Fruit fly (Drosophila melanogaster) whole organism, wandering third instar larva: Measurements from ENCODE around the gene syd.

Source experiments
- Abd-B ChIP-seq: fragments of >200 bp; optimal IDR thresholded peaks from 2 replicates; lab custom pipeline; 2017; ENCODE audit warnings: missing biosample characterization, missing genetic modification characterization
- CG32264 ChIP-seq: fragments of 200-800 bp; sonication (Bioruptor generic); optimal IDR thresholded peaks from 2 replicates; lab custom pipeline; 2016; ENCODE audit warnings: missing biosample characterization, missing genetic modification characterization
- CrebA ChIP-seq: fragments of 200-800 bp; sonication (Bioruptor generic); optimal IDR thresholded peaks from 2 replicates; lab custom pipeline; 2016; ENCODE audit warnings: missing biosample characterization, mild to moderate bottlenecking, missing genetic modification characterization, borderline replicate concordance
- Dfd ChIP-seq: fragments of >200 bp; optimal IDR thresholded peaks from 2 replicates; lab custom pipeline; 2017; ENCODE audit warnings: missing biosample characterization, missing genetic modification characterization
- Dif ChIP-seq: fragments of 200-275, 200-300 bp; sonication (Bioruptor generic); optimal IDR thresholded peaks from 2 replicates; lab custom pipeline; 2018; ENCODE audit warnings: missing biosample characterization, missing genetic modification characterization; ENCODE audit not compliant: partially characterized antibody
- GATAd ChIP-seq: sonication (Bioruptor generic); optimal IDR thresholded peaks from 2 replicates; lab custom pipeline; 2016; ENCODE audit warnings: missing biosample characterization, missing genetic modification characterization
- Hnf4 ChIP-seq: fragments of 200-800 bp; sonication (Bioruptor generic); optimal IDR thresholded peaks from 2 replicates; lab custom pipeline; 2016; ENCODE audit warnings: missing biosample characterization, mild to moderate bottlenecking, missing genetic modification characterization
- Hr78 ChIP-seq: fragments of >200 bp; optimal IDR thresholded peaks from 2 replicates; lab custom pipeline; 2017; ENCODE audit warnings: missing biosample characterization, missing genetic modification characterization
- Hr83 ChIP-seq: fragments of 200-300 bp; sonication (Bioruptor generic); optimal IDR thresholded peaks from 2 replicates; lab custom pipeline; 2016; ENCODE audit warnings: missing biosample characterization, mild to moderate bottlenecking, missing genetic modification characterization, moderate library complexity; ENCODE audit not compliant: poor library complexity, severe bottlenecking
- Jra ChIP-seq: sonication (Bioruptor generic); optimal IDR thresholded peaks from 2 replicates; lab custom pipeline; 2016; ENCODE audit warnings: missing biosample characterization, missing genetic modification characterization
- Mio ChIP-seq: sonication (Bioruptor generic); optimal IDR thresholded peaks from 2 replicates; lab custom pipeline; 2016; ENCODE audit warnings: missing biosample characterization, missing genetic modification characterization
- Myc ChIP-seq: fragments of >200 bp; optimal IDR thresholded peaks from 2 replicates; lab custom pipeline; 2017
- N ChIP-seq: fragments of >200 bp; optimal IDR thresholded peaks from 2 replicates; lab custom pipeline; 2018; ENCODE audit warnings: missing biosample characterization, missing external identifiers, missing genetic modification characterization
- OdsH ChIP-seq: fragments of 200-800 bp; sonication (Bioruptor generic); optimal IDR thresholded peaks from 2 replicates; lab custom pipeline; 2016; ENCODE audit warnings: missing biosample characterization, mild to moderate bottlenecking, missing genetic modification characterization
- Rel ChIP-seq, 2 experiments: fragments of 200-800 bp; sonication (Bioruptor generic) in 1 of 2; optimal IDR thresholded peaks; 2 replicates in 1 of 2; 3 replicates in 1 of 2; lab custom pipeline; 2016 to 2019; ENCODE audit warnings: mild to moderate bottlenecking in 2 of 2, missing biosample characterization in 2 of 2, missing genetic modification characterization in 2 of 2, moderate library complexity in 1 of 2
- Sp1 ChIP-seq: fragments of 200-800 bp; sonication (Bioruptor generic); optimal IDR thresholded peaks from 3 replicates; lab custom pipeline; 2019; ENCODE audit warnings: missing biosample characterization, mild to moderate bottlenecking, missing genetic modification characterization, moderate library complexity
- Vsx2 ChIP-seq: fragments of 200-300, 225-300 bp; sonication (Bioruptor generic); optimal IDR thresholded peaks from 2 replicates; lab custom pipeline; 2018; ENCODE audit warnings: missing biosample characterization, missing genetic modification characterization; ENCODE audit not compliant: partially characterized antibody
- br ChIP-seq: fragments of 200-800 bp; sonication (Bioruptor generic); optimal IDR thresholded peaks from 2 replicates; lab custom pipeline; 2016; ENCODE audit warnings: missing biosample characterization, missing genetic modification characterization
- brk ChIP-seq: fragments of 200-800 bp; sonication (Bioruptor generic); optimal IDR thresholded peaks from 2 replicates; lab custom pipeline; 2016; ENCODE audit warnings: missing biosample characterization, mild to moderate bottlenecking, missing genetic modification characterization
- dl ChIP-seq, 2 experiments: fragments of 175-275, 200-275 bp in 1 of 2; fragments of 200-275 bp in 1 of 2; sonication (Bioruptor generic); optimal IDR thresholded peaks; lab custom pipeline; 2018; ENCODE audit warnings: mild to moderate bottlenecking in 2 of 2, missing biosample characterization in 2 of 2, missing genetic modification characterization in 2 of 2, moderate library complexity in 2 of 2; ENCODE audit not compliant: partially characterized antibody in 2 of 2, insufficient read depth in 1 of 2
- ey ChIP-seq: fragments of 200-800 bp; sonication (Bioruptor generic); optimal IDR thresholded peaks from 2 replicates; lab custom pipeline; 2016; ENCODE audit warnings: missing biosample characterization, missing genetic modification characterization
- foxo ChIP-seq, 2 experiments: fragments of 200-800 bp; sonication (Bioruptor generic); optimal IDR thresholded peaks; 2 replicates in 1 of 2; 3 replicates in 1 of 2; lab custom pipeline; 2016 to 2017; ENCODE audit warnings: missing biosample characterization in 2 of 2, missing genetic modification characterization in 2 of 2
- fru ChIP-seq: fragments of 200-800 bp; sonication (Bioruptor generic); optimal IDR thresholded peaks from 3 replicates; lab custom pipeline; 2016; ENCODE audit warnings: missing biosample characterization, mild to moderate bottlenecking, missing genetic modification characterization
- h ChIP-seq: fragments of 200-800 bp; sonication (Bioruptor generic); optimal IDR thresholded peaks from 3 replicates; lab custom pipeline; 2016; ENCODE audit warnings: missing biosample characterization, mild to moderate bottlenecking, missing genetic modification characterization
- jim ChIP-seq: fragments of 175-275, 200-325 bp; sonication (Bioruptor generic); optimal IDR thresholded peaks from 2 replicates; lab custom pipeline; 2016; ENCODE audit warnings: missing biosample characterization, mild to moderate bottlenecking, missing genetic modification characterization
- lola ChIP-seq: fragments of >200 bp; optimal IDR thresholded peaks from 2 replicates; lab custom pipeline; 2017; ENCODE audit warnings: missing biosample characterization, missing genetic modification characterization
- pan ChIP-seq: fragments of >200 bp; optimal IDR thresholded peaks from 2 replicates; lab custom pipeline; 2017
- psq ChIP-seq: fragments of 200-800 bp; sonication (Bioruptor generic); optimal IDR thresholded peaks from 3 replicates; lab custom pipeline; 2017; ENCODE audit warnings: missing biosample characterization, mild to moderate bottlenecking, missing genetic modification characterization, moderate library complexity
- sage ChIP-seq: fragments of 200-800 bp; sonication (Bioruptor generic); optimal IDR thresholded peaks from 2 replicates; lab custom pipeline; 2016; ENCODE audit warnings: missing biosample characterization, mild to moderate bottlenecking, missing genetic modification characterization
- sv ChIP-seq: fragments of 200-800 bp; sonication (Bioruptor generic); optimal IDR thresholded peaks from 3 replicates; lab custom pipeline; 2016; ENCODE audit warnings: missing biosample characterization, missing genetic modification characterization
- tai ChIP-seq: sonication (Bioruptor generic); optimal IDR thresholded peaks from 2 replicates; lab custom pipeline; 2016; ENCODE audit warnings: missing biosample characterization, missing genetic modification characterization
- usp ChIP-seq: fragments of >200 bp; optimal IDR thresholded peaks from 2 replicates; lab custom pipeline; 2017; ENCODE audit warnings: missing biosample characterization, missing genetic modification characterization
- woc ChIP-seq: sonication (Bioruptor generic); optimal IDR thresholded peaks from 2 replicates; lab custom pipeline; 2016; ENCODE audit warnings: missing biosample characterization, mild to moderate bottlenecking, missing genetic modification characterization

Gene syd

DNA sequence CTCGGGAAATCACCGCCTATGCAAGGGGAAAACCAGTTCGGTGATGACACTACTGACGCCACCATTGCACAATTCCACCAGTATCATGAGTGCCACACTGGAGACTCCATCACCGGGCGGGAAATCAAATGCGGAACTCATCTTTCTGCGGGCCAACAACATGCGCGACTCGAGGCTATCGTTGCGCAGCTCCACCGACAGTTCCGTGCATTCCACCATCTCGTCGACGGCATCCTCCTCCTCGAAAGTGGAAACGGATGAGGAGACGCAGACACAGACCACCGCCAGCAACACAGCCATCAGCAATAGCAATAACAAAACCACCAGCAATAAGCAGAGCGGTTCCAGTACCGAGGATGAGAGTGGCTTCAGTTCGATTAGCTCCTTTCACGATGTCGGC is 42.1 kb downstream of the syd start:
- TF ChIP-seq dl (GFP tag; optimal IDR thresholded peaks at IDR 0.05; lab: Kevin White, UChicago; ENCODE audit: insufficient read depth in 1 of 2, partially characterized antibody in 2 of 2) (no peak), Hr78 (GFP tag; lab: Kevin White, UChicago) (no peak), Hnf4 (GFP tag; lab: Kevin White, UChicago) (no peak), Vsx2 (GFP tag; lab: Kevin White, UChicago) (no peak), Jra (GFP tag; lab: Kevin White, UChicago) (no peak), woc (no peak), CrebA (no peak), Dif (GFP tag; lab: Kevin White, UChicago) (no peak), sage (GFP tag; lab: Kevin White, UChicago) (no peak), Hr83 (no peak)

DNA sequence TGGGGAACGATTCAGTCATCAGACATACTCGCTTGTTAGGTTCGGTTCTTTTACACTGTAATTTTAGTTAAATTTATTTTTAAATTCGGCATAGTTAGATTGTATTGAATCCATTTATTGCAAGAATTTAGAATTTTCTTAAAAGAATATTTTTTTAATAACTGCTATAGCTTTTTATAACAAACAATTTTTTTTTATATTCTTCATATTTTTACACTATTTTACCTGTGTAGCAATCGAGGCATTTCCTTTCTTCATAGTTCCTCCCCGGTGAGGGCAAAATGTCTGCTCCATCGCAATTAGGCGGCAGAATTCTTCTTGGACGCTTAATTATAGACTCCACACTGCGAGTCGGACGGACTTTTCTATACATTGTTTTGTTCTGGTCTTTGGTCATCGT is 45.4 kb downstream of the syd start:
- TF ChIP-seq h, result no peak
- no peak for TF ChIP-seq Mio (GFP tag; lab: Kevin White, UChicago)
- TF ChIP-seq CrebA, result no peak
- no peak for TF ChIP-seq Jra (GFP tag; lab: Kevin White, UChicago)
- TF ChIP-seq Hr83, result no peak
- TF ChIP-seq ey (GFP tag; lab: Kevin White, UChicago), result no peak
- no peak for TF ChIP-seq OdsH (GFP tag; lab: Kevin White, UChicago)
- no peak for TF ChIP-seq pan
- no peak for TF ChIP-seq CG32264
- no peak for TF ChIP-seq Abd-B (GFP tag; lab: Kevin White, UChicago)
- TF ChIP-seq jim, result no peak
- no peak for TF ChIP-seq sage (GFP tag; lab: Kevin White, UChicago)
- TF ChIP-seq Sp1 (GFP tag; lab: Kevin White, UChicago), result no peak
- TF ChIP-seq Hnf4 (GFP tag; lab: Kevin White, UChicago), result no peak
- TF ChIP-seq Myc (lab: Kevin White, UChicago), result no peak

DNA sequence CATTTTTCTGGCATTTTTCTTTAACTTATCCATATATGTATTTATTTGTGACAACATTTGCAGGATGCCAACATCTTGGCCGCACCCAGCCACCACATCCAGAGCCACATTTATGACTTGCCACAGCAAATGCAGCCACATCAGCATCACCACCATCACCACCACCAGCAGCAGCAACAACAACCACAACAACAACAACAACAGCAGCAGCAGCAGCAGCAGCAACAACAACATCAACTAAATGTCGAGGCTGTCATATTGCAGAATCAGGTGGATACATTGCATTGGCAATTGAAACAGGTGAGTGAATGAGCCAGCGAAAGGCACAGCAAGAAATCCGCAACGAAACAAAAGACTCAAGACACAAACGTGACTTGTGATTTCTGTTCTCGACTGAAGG is 45.9 kb downstream of the syd start:
- TF ChIP-seq Myc (lab: Kevin White, UChicago) (no peak), Dfd (GFP tag; lab: Kevin White, UChicago) (peak; percentile 91), fru (GFP tag; lab: Kevin White, UChicago) (no peak), CG32264 (no peak), tai (GFP tag; lab: Kevin White, UChicago) (no peak), GATAd (GFP tag; lab: Kevin White, UChicago) (no peak), psq (GFP tag; lab: Kevin White, UChicago) (no peak), CrebA (no peak), N (GFP tag; lab: Kevin White, UChicago) (no peak)

DNA sequence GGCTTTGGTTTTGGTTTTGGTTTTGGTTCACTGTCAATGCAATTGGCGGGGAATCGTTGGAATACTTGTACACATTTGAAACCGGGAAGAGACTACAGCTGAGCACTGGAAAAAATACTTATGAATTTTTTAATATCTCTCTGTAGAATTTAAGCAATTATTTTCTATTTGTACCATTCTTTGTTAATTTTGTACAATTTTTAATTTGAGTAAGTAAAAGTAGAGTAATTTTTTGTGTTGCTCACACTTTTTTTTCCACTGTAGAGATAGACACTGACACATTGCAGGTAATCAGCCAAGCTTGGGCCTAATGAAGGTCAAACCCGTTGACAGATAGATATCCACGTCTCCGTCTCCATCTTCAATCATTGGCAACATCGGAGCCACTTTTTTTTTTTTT is 52.6 kb downstream of the syd start:
- TF ChIP-seq Dif (GFP tag; lab: Kevin White, UChicago) (no peak), br (GFP tag; lab: Kevin White, UChicago) (no peak), sage (GFP tag; lab: Kevin White, UChicago) (no peak), CrebA (no peak), lola (no peak), dl (GFP tag; optimal IDR thresholded peaks at IDR 0.05; lab: Kevin White, UChicago; ENCODE audit: insufficient read depth in 1 of 2, partially characterized antibody in 2 of 2) (no peak), Mio (GFP tag; lab: Kevin White, UChicago) (no peak), N (GFP tag; lab: Kevin White, UChicago) (no peak), Vsx2 (GFP tag; lab: Kevin White, UChicago) (no peak), psq (GFP tag; lab: Kevin White, UChicago) (no peak)

DNA sequence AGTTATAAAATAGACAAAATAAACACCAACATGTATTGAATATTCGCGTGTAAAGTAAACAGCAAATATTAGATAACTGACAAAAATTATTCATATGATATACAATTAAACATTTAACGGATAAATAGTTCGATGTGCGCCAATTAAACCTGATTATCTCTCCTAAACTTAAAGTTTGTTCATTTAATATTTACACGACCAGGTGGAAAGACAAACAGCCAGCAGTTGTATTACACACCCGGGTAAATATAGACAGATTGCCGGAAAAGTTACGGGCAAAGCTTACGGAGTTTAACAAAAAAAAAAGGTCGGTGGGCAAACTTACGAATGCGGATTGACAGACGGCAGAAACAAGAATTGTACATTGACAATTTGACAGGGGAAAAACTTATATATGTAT is 53.8 kb downstream of the syd start:
- TF ChIP-seq foxo (GFP tag; optimal IDR thresholded peaks at IDR 0.05; lab: Kevin White, UChicago) (no peak), sv (no peak), Hr83 (no peak), lola (no peak), pan (no peak), Abd-B (GFP tag; lab: Kevin White, UChicago) (no peak), CG32264 (no peak), Sp1 (GFP tag; lab: Kevin White, UChicago) (no peak), jim (no peak), brk (GFP tag; lab: Kevin White, UChicago) (no peak), usp (GFP tag; lab: Kevin White, UChicago) (no peak), fru (GFP tag; lab: Kevin White, UChicago) (no peak), N (GFP tag; lab: Kevin White, UChicago) (no peak), Rel (GFP tag; optimal IDR thresholded peaks at IDR 0.05; lab: Kevin White, UChicago) (no peak), Rel (tag; optimal IDR thresholded peaks at IDR 0.05; lab: Kevin White, UChicago) (no peak)
